Worm (Caenorhabditis elegans) whole organism, L4 larva: ENCODE measurements around the gene F26F12.4.

ENCODE experiments used
- F44E2.7 ChIP-seq: fragments of 200-800 bp; sonication (Bioruptor generic); IDR thresholded peaks from 2 replicates; pipeline ENCODE4 v2.1.2; 2022; ENCODE audit warnings: missing genetic modification characterization, missing compliant biosample characterization
- R02D3.7 ChIP-seq: fragments of 150-350 bp; sonication (generic microtip); optimal IDR thresholded peaks from 3 replicates; lab custom pipeline; 2014; ENCODE audit warnings: missing biosample characterization, missing genetic modification characterization
- Y5F2A.4 ChIP-seq: fragments of 200-800 bp; sonication (Bioruptor generic); optimal IDR thresholded peaks from 2 replicates; lab custom pipeline; 2018; ENCODE audit warnings: mild to moderate bottlenecking, missing genetic modification characterization, missing compliant biosample characterization
- Y75B8A.6 ChIP-seq: fragments of 200-800 bp; sonication (Bioruptor generic); IDR thresholded peaks from 2 replicates; pipeline ENCODE4 v1.3.6; 2022; ENCODE audit warnings: missing genetic modification reagents, missing genetic modification characterization, missing compliant biosample characterization
- ZK337.2 ChIP-seq: fragments of 200-800 bp; sonication (Bioruptor generic); IDR thresholded peaks from 2 replicates; pipeline ENCODE4 v1.3.6; 2022; ENCODE audit warnings: missing genetic modification reagents, missing genetic modification characterization, missing compliant biosample characterization
- ZK546.5 ChIP-seq, 2 experiments: sonication (generic microtip); optimal IDR thresholded peaks; 2 replicates each; lab custom pipeline; 2017; ENCODE audit warnings: missing biosample characterization in 2 of 2, missing genetic modification characterization in 2 of 2
- aha-1 ChIP-seq: fragments of 150-350 bp; peaks from one replicate; lab custom pipeline; 2014; ENCODE audit warnings: missing biosample characterization, missing genetic modification characterization
- arid-1 ChIP-seq: fragments of 200-800 bp; sonication (Bioruptor generic); conservative IDR thresholded peaks from 2 replicates; pipeline ENCODE4 v1.3.6; 2022; ENCODE audit warnings: missing genetic modification reagents, missing genetic modification characterization, missing compliant biosample characterization
- attf-4 ChIP-seq: sonication (generic microtip); optimal IDR thresholded peaks from 3 replicates; lab custom pipeline; 2017; ENCODE audit warnings: missing biosample characterization, missing genetic modification characterization
- ceh-32 ChIP-seq: sonication (generic microtip); optimal IDR thresholded peaks from 2 replicates; lab custom pipeline; 2016; ENCODE audit warnings: mild to moderate bottlenecking, missing genetic modification characterization, missing compliant biosample characterization; ENCODE audit not compliant: poor library complexity
- ceh-62 ChIP-seq: sonication (generic microtip); optimal IDR thresholded peaks from 2 replicates; lab custom pipeline; 2017; ENCODE audit warnings: missing biosample characterization, missing genetic modification characterization
- ceh-82 ChIP-seq: sonication (generic microtip); optimal IDR thresholded peaks from 2 replicates; lab custom pipeline; 2017; ENCODE audit warnings: missing biosample characterization, missing genetic modification characterization
- dmd-6 ChIP-seq: fragments of 200-800 bp; sonication (Bioruptor generic); IDR thresholded peaks from 2 replicates; pipeline ENCODE4 v1.3.6; 2022; ENCODE audit warnings: missing genetic modification reagents, missing genetic modification characterization, missing compliant biosample characterization
- dpl-1 ChIP-seq: fragments of 150-350 bp; optimal IDR thresholded peaks from 2 replicates; lab custom pipeline; 2014; ENCODE audit warnings: missing biosample characterization, missing genetic modification reagents, missing genetic modification characterization
- duxl-1 ChIP-seq: sonication (generic microtip); optimal IDR thresholded peaks from 2 replicates; lab custom pipeline; 2016; ENCODE audit warnings: mild to moderate bottlenecking, missing genetic modification characterization, moderate library complexity, missing compliant biosample characterization; ENCODE audit not compliant: poor library complexity
- egl-43 ChIP-seq: fragments of 200-800 bp; sonication (Bioruptor generic); IDR thresholded peaks from 2 replicates; pipeline ENCODE4 v1.3.6; 2022; ENCODE audit warnings: missing genetic modification reagents, missing genetic modification characterization, missing compliant biosample characterization
- hlh-30 ChIP-seq: sonication (generic microtip); optimal IDR thresholded peaks from 2 replicates; lab custom pipeline; 2017; ENCODE audit warnings: antibody characterized with exemption, mild to moderate bottlenecking, missing genetic modification characterization, missing compliant biosample characterization; ENCODE audit not compliant: insufficient read depth
- lin-1 ChIP-seq: fragments of 200-800 bp; sonication (Bioruptor generic); IDR thresholded peaks from 2 replicates; pipeline ENCODE4 v1.3.6; 2022; ENCODE audit warnings: missing genetic modification reagents, missing genetic modification characterization, missing compliant biosample characterization
- lin-29 ChIP-seq: fragments of 200-800 bp; sonication (Bioruptor generic); IDR thresholded peaks from 2 replicates; pipeline ENCODE4 v1.3.6; 2022; ENCODE audit warnings: missing genetic modification reagents, missing genetic modification characterization, missing compliant biosample characterization
- lin-38 ChIP-seq: fragments of 200-800 bp; sonication (Bioruptor generic); IDR thresholded peaks from 2 replicates; pipeline ENCODE4 v1.3.6; 2022; ENCODE audit warnings: missing genetic modification reagents, missing genetic modification characterization, missing compliant biosample characterization
- madf-5 ChIP-seq, 2 experiments: fragments of 200-800 bp; sonication (Bioruptor generic); IDR thresholded peaks; 2 replicates each; pipeline ENCODE4 v1.3.6; 2022; ENCODE audit warnings: missing compliant biosample characterization in 2 of 2, missing genetic modification characterization in 2 of 2
- madf-9 ChIP-seq: fragments of 200-800 bp; sonication (Bioruptor generic); conservative IDR thresholded peaks from 2 replicates; pipeline ENCODE4 v1.3.6; 2022; ENCODE audit warnings: missing genetic modification reagents, missing genetic modification characterization, missing compliant biosample characterization
- mep-1 ChIP-seq: fragments of 150-350 bp; sonication (generic microtip); optimal IDR thresholded peaks from 3 replicates; lab custom pipeline; 2014; ENCODE audit warnings: missing biosample characterization, missing genetic modification characterization
- nhr-11 ChIP-seq: fragments of 150-350 bp; optimal IDR thresholded peaks from 2 replicates; lab custom pipeline; 2014; ENCODE audit warnings: missing biosample characterization, missing genetic modification characterization
- nhr-111 ChIP-seq: fragments of 200-800 bp; sonication (Bioruptor generic); optimal IDR thresholded peaks from 2 replicates; lab custom pipeline; 2018; ENCODE audit warnings: mild to moderate bottlenecking, missing genetic modification characterization, missing compliant biosample characterization
- nhr-237 ChIP-seq: sonication (generic microtip); optimal IDR thresholded peaks from 2 replicates; lab custom pipeline; 2017; ENCODE audit warnings: missing biosample characterization, missing genetic modification characterization
- nhr-28 ChIP-seq: fragments of 150-350 bp; optimal IDR thresholded peaks from 2 replicates; lab custom pipeline; 2014; ENCODE audit warnings: missing biosample characterization, missing genetic modification characterization
- nhr-41 ChIP-seq: fragments of 200-800 bp; sonication (Bioruptor generic); IDR thresholded peaks from 2 replicates; pipeline ENCODE4 v1.3.6; 2022; ENCODE audit warnings: missing genetic modification reagents, missing genetic modification characterization, missing compliant biosample characterization
- nhr-6 ChIP-seq: fragments of 150-350 bp; optimal IDR thresholded peaks from 2 replicates; lab custom pipeline; 2014; ENCODE audit warnings: missing biosample characterization, missing genetic modification characterization
- nhr-76 ChIP-seq: fragments of 150-350 bp; optimal IDR thresholded peaks from 2 replicates; lab custom pipeline; 2014; ENCODE audit warnings: missing biosample characterization, missing genetic modification characterization
- php-3 ChIP-seq: fragments of 200-800 bp; sonication (Bioruptor generic); IDR thresholded peaks from 2 replicates; pipeline ENCODE4 v1.3.6; 2022; ENCODE audit warnings: missing genetic modification reagents, missing genetic modification characterization, missing compliant biosample characterization
- pqm-1 ChIP-seq: sonication (generic microtip); optimal IDR thresholded peaks from 2 replicates; lab custom pipeline; 2017; ENCODE audit warnings: missing biosample characterization, missing genetic modification characterization
- saeg-2 ChIP-seq: fragments of 200-800 bp; sonication (Bioruptor generic); IDR thresholded peaks from 2 replicates; pipeline ENCODE4 v1.3.6; 2022; ENCODE audit warnings: missing genetic modification reagents, missing genetic modification characterization, missing compliant biosample characterization
- snpc-4 ChIP-seq: fragments of 150-350 bp; optimal IDR thresholded peaks from 2 replicates; lab custom pipeline; 2014; ENCODE audit warnings: missing biosample characterization, missing genetic modification characterization
- unc-62 ChIP-seq, 3 experiments: fragments of 150-350 bp in 1 of 3; sonication (generic microtip); optimal IDR thresholded peaks in 2 of 3; peaks in 1 of 3; 1 replicate in 1 of 3; 2 replicates in 2 of 3; lab custom pipeline; 2014 to 2017; ENCODE audit warnings: missing biosample characterization in 3 of 3, missing genetic modification characterization in 3 of 3, missing genetic modification reagents in 3 of 3, missing genotype in 1 of 3
- zag-1 ChIP-seq: fragments of 150-350 bp; optimal IDR thresholded peaks from 2 replicates; lab custom pipeline; 2014; ENCODE audit warnings: missing biosample characterization, missing genetic modification characterization

Gene F26F12.4

DNA sequence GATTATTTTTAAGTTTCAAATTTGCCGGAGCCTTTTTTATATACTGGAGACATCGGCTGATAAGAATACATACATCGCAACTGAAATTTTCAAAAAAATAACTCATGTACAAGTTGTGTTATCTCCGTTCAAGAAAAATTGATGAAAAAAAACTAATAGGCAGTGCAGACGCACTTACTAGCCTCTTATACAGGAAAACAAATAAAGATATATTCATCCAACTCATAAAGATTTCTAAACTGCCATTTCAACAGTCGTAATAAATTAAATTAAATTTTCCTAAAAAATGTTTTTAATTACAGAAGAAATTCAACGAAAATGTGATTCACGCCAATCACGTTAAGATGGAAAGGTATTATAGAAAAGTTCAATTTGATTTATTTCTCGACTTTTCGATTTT lies 32.7 kb upstream of the F26F12.4 start, which contains the start of gene C04E6.5:
TSS of gene C04E6.5 (plus strand) at position 301 of the 400 bp plus-strand sequence.
- TF ChIP-seq saeg-2 (GFP tag; lab: Robert Waterston, UW), result no peak

DNA sequence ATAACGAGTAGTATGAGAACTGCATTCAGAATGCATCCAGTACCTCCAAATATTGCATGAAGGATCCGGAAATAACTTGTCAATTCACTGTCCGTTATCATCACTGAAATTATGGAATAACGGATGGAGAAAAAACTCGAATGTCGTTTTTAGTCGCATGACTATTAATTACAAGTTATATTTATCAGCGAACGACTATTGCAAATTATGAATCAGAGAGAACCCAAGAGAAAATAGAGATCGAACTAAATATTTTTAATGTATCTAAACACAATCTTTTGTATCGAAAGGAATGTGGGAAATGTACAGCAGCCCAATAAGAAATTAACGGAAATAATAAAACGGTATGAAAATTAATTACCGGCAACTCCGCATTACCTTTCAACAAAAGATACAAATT lies 30.8 kb upstream of the F26F12.4 start, which contains the start of gene srd-16:
TSS of gene srd-16 (minus strand) at position 101 of the 400 bp plus-strand sequence.
- TF ChIP-seq lin-38 (GFP tag; lab: Robert Waterston, UW) (no peak), nhr-28 (tag; lab: Kevin White, UChicago) (no peak), nhr-6 (tag; lab: Kevin White, UChicago) (no peak)

DNA sequence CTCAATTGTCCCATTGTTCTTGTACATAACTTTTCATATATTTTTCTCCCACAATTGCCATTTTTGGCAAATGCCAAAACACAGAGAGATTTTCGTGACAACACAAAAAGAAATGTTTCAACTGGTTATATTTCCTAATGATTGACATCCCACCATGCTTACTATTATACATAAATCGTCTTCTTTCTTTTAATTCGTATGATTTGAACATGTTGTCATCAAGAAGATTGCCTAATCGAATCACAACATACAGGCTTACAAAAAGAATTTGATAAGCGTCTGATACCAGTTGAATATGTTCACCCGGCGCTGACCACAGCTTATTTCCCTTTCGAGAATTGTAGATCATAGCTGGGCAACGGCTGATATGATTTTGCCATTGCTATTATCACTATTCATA lies 25.9 kb upstream of the F26F12.4 start, which contains the start of gene grd-9:
TSS of gene grd-9 (plus strand) at position 301 of the 400 bp plus-strand sequence.
- TF ChIP-seq lin-1 (GFP tag; lab: Robert Waterston, UW) (no peak), php-3 (no peak), duxl-1 (tag; lab: Kevin White, UChicago) (no peak), mep-1 (no peak), nhr-111 (GFP tag; lab: Kevin White, UChicago) (no peak), hlh-30 (no peak), saeg-2 (GFP tag; lab: Robert Waterston, UW) (no peak), dpl-1 (no peak), R02D3.7 (tag; lab: Kevin White, UChicago) (no peak), attf-4 (tag; lab: Kevin White, UChicago) (no peak), unc-62 (GFP tag; optimal IDR thresholded peaks at IDR 0.05 in 1 of 2; lab: Kevin White, UChicago) (no peak), unc-62 (tag; optimal IDR thresholded peaks at IDR 0.05; lab: Kevin White, UChicago) (no peak), zag-1 (tag; lab: Kevin White, UChicago) (no peak)
- TF ChIP-seq, all 104 proteins: peak for 0

DNA sequence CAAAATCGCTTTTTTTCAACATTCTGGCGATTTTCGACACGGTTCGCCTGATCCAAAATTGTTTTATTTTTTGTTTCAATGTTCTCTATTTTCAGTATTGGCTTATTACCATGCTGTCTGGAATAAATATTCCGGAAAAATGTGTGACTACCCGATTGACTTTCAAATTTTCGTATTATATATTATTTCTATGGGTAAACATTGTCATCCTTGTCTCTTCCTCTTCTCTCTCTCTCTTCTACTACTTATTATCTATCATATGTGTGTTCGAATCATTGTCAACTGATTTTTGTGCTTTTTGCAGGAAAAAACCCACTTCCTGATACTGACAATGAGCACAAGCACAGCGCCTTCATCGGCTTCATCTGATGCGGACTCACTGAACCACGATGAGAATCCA lies 23.9 kb upstream of the F26F12.4 start, which contains the start of gene C04E6.7:
TSS of gene C04E6.7 (plus strand) at position 301 of the 400 bp plus-strand sequence.
- no peak for TF ChIP-seq madf-9
- no peak for TF ChIP-seq attf-4 (tag; lab: Kevin White, UChicago)
- no peak for TF ChIP-seq arid-1 (GFP tag; lab: Robert Waterston, UW)
- no peak for TF ChIP-seq ceh-62
- no peak for TF ChIP-seq madf-5 (GFP tag; IDR thresholded peaks at IDR 0.05; lab: Robert Waterston, UW)

DNA sequence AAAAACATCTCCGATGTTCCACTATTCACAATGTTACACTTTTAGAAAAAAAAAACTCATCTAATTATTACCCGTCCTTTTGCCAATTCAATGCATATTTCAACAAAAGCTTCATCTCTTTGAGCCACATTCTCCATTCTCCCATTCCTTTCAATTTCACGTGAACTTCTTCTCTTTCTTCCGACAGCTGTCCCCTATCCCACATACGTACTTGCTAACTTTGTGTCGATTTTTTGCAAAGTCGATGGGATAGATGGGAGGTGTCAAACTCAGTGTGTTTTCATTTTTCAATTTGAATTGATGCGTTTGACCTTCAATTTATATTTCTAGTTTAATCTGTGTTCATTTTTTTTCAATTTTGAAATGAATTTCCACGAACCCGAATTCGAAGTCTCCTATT lies 22.1 kb upstream of the F26F12.4 start:
- TF ChIP-seq nhr-237 (tag; lab: Kevin White, UChicago), result no peak
- TF ChIP-seq pqm-1 (tag; lab: Kevin White, UChicago), result no peak
- no peak for TF ChIP-seq ZK546.5 (tag; optimal IDR thresholded peaks at IDR 0.05; lab: Kevin White, UChicago)
- TF ChIP-seq dmd-6 (GFP tag; lab: Robert Waterston, UW), result no peak
- no peak for TF ChIP-seq nhr-11 (tag; lab: Kevin White, UChicago)
- TF ChIP-seq lin-29 (GFP tag; lab: Robert Waterston, UW), result no peak
- no peak for TF ChIP-seq nhr-41 (GFP tag; lab: Robert Waterston, UW)
- TF ChIP-seq unc-62 (GFP tag; optimal IDR thresholded peaks at IDR 0.05 in 1 of 2; lab: Kevin White, UChicago), result peak in 1 of 2 experiments; percentile 17
- TF ChIP-seq unc-62 (tag; optimal IDR thresholded peaks at IDR 0.05; lab: Kevin White, UChicago), result no peak
- TF ChIP-seq egl-43 (GFP tag; lab: Robert Waterston, UW), result no peak
- no peak for TF ChIP-seq nhr-76
- no peak for TF ChIP-seq ceh-82
- TF ChIP-seq Y75B8A.6 (GFP tag; lab: Robert Waterston, UW), result no peak
- TF ChIP-seq aha-1 (tag; lab: Kevin White, UChicago), result peak; percentile 90
- no peak for TF ChIP-seq snpc-4 (tag; lab: Kevin White, UChicago)
- no peak for TF ChIP-seq ceh-32 (tag; lab: Kevin White, UChicago)
- no peak for TF ChIP-seq Y5F2A.4
- no peak for TF ChIP-seq F44E2.7 (GFP tag; lab: Robert Waterston, UW)
- TF ChIP-seq ZK337.2, result no peak
